Worm (Caenorhabditis elegans) whole organism, midembryonic: ENCODE results near the gene fbxc-23.

Experiments used
- T22C8.4 ChIP-seq: fragments of 200-800 bp; sonication (Bioruptor generic); IDR thresholded peaks from 2 replicates; pipeline ENCODE4 v1.3.6; 2022; ENCODE audit warnings: missing genetic modification characterization, missing compliant biosample characterization
- cog-1 ChIP-seq: sonication (generic microtip); optimal IDR thresholded peaks from 2 replicates; lab custom pipeline; 2016; ENCODE audit warnings: missing genetic modification characterization, missing compliant biosample characterization
- flt-1 ChIP-seq: fragments of 200-800 bp; sonication (Bioruptor generic); IDR thresholded peaks from 2 replicates; pipeline ENCODE4 v1.3.6; 2022; ENCODE audit warnings: missing genetic modification characterization, missing compliant biosample characterization
- klf-2 ChIP-seq: fragments of 200-800 bp; sonication (Bioruptor generic); conservative IDR thresholded peaks from 2 replicates; pipeline ENCODE4 v1.3.6; 2022; ENCODE audit warnings: missing genetic modification reagents, missing genetic modification characterization, missing compliant biosample characterization
- med-1 ChIP-seq: sonication (generic microtip); optimal IDR thresholded peaks from 2 replicates; lab custom pipeline; 2017; ENCODE audit warnings: missing genetic modification characterization, mild to moderate bottlenecking, missing compliant biosample characterization, antibody characterized with exemption, missing genetic modification reagents; ENCODE audit not compliant: insufficient read depth
- ref-1 ChIP-seq: fragments of 200-800 bp; sonication (Bioruptor generic); conservative IDR thresholded peaks from 2 replicates; pipeline ENCODE4 v1.3.6; 2022; ENCODE audit warnings: missing genetic modification reagents, missing genetic modification characterization, missing compliant biosample characterization
- tab-1 ChIP-seq: fragments of 200-800 bp; sonication (Bioruptor generic); IDR thresholded peaks from 2 replicates; pipeline ENCODE4 v1.3.6; 2022; ENCODE audit warnings: missing genetic modification characterization, missing compliant biosample characterization
- ztf-23 ChIP-seq: fragments of 200-800 bp; sonication (Bioruptor generic); IDR thresholded peaks from 2 replicates; pipeline ENCODE4 v1.3.6; 2022; ENCODE audit warnings: missing genetic modification reagents, missing genetic modification characterization, missing compliant biosample characterization
- ztf-29 ChIP-seq: fragments of 200-800 bp; sonication (Bioruptor generic); IDR thresholded peaks from 2 replicates; pipeline ENCODE4 v1.3.6; 2022; ENCODE audit warnings: missing genetic modification reagents, missing genetic modification characterization, missing compliant biosample characterization

Gene fbxc-23

ce11 chrII:13596505-13596977 lies at the start of gene fbxc-23, which contains the start of gene csc-1:
Gene fbxc-23 (minus strand): TSS chrII:13596555.
Gene csc-1 (plus strand): TSS chrII:13596955.
- TF ChIP-seq klf-2 = no peak
- no peak for TF ChIP-seq ztf-23
- no peak for TF ChIP-seq ztf-29 (GFP tag; lab: Robert Waterston, UW)
- no peak for TF ChIP-seq cog-1
- no peak for TF ChIP-seq flt-1 (GFP tag; lab: Robert Waterston, UW)
- TF ChIP-seq ref-1 = no peak
- no peak for TF ChIP-seq tab-1
- TF ChIP-seq T22C8.4 (GFP tag; lab: Robert Waterston, UW) = no peak
- no peak for TF ChIP-seq med-1

ce11 chrII:13641311-13641710 lies 45.0 kb upstream of the fbxc-23 start, which contains the start of gene fbxa-167:
Gene fbxa-167 (plus strand): TSS chrII:13641489.
- no peak for TF ChIP-seq tab-1
- TF ChIP-seq ztf-29 (GFP tag; lab: Robert Waterston, UW) = no peak
- no peak for TF ChIP-seq med-1
- TF ChIP-seq ztf-23 = no peak
- TF ChIP-seq cog-1 = no peak
- TF ChIP-seq klf-2 = no peak
- no peak for TF ChIP-seq T22C8.4 (GFP tag; lab: Robert Waterston, UW)
- TF ChIP-seq flt-1 (GFP tag; lab: Robert Waterston, UW) = no peak

ce11 chrII:13640210-13640609 lies 43.9 kb upstream of the fbxc-23 start:
- no peak for TF ChIP-seq T22C8.4 (GFP tag; lab: Robert Waterston, UW)
- no peak for TF ChIP-seq tab-1

ce11 chrII:13638576-13638975 lies 42.2 kb upstream of the fbxc-23 start:
- no peak for TF ChIP-seq T22C8.4 (GFP tag; lab: Robert Waterston, UW)
- TF ChIP-seq ztf-29 (GFP tag; lab: Robert Waterston, UW) = no peak
- TF ChIP-seq flt-1 (GFP tag; lab: Robert Waterston, UW) = no peak
- TF ChIP-seq ref-1 = no peak
- no peak for TF ChIP-seq klf-2
- TF ChIP-seq tab-1 = no peak
- TF ChIP-seq cog-1 = no peak

- TF ChIP-seq klf-2 = no peak
- no peak for TF ChIP-seq ref-1
- no peak for TF ChIP-seq T22C8.4 (GFP tag; lab: Robert Waterston, UW)
- TF ChIP-seq ztf-23 = no peak
- no peak for TF ChIP-seq cog-1
Observed at ce11 chrII:13637941-13638489, 41.7 kb upstream of the fbxc-23 start, which contains the start of gene phdh-1. Gene phdh-1 (minus strand): TSS chrII:13638480.

ce11 chrII:13637464-13637863 lies 41.1 kb upstream of the fbxc-23 start:
- TF ChIP-seq ztf-23 = no peak
- no peak for TF ChIP-seq ref-1
- TF ChIP-seq klf-2 = no peak
- no peak for TF ChIP-seq flt-1 (GFP tag; lab: Robert Waterston, UW)
- no peak for TF ChIP-seq cog-1
- no peak for TF ChIP-seq ztf-29 (GFP tag; lab: Robert Waterston, UW)
- TF ChIP-seq T22C8.4 (GFP tag; lab: Robert Waterston, UW) = no peak
- no peak for TF ChIP-seq tab-1

- TF ChIP-seq ref-1 = no peak
- no peak for TF ChIP-seq ztf-23
- no peak for TF ChIP-seq cog-1
- TF ChIP-seq ztf-29 (GFP tag; lab: Robert Waterston, UW) = no peak
- TF ChIP-seq med-1 = no peak
- no peak for TF ChIP-seq klf-2
- TF ChIP-seq tab-1 = no peak
- TF ChIP-seq flt-1 (GFP tag; lab: Robert Waterston, UW) = no peak
- no peak for TF ChIP-seq T22C8.4 (GFP tag; lab: Robert Waterston, UW)
Observed at ce11 chrII:13636596-13636995, 40.2 kb upstream of the fbxc-23 start.

- TF ChIP-seq T22C8.4 (GFP tag; lab: Robert Waterston, UW) (no peak), cog-1 (no peak), tab-1 (no peak), med-1 (no peak), ztf-23 (no peak), ztf-29 (GFP tag; lab: Robert Waterston, UW) (no peak), ref-1 (no peak), flt-1 (GFP tag; lab: Robert Waterston, UW) (no peak), klf-2 (no peak)
Observed at ce11 chrII:13632238-13632637, 35.9 kb upstream of the fbxc-23 start, which contains the start of gene tag-10. Gene tag-10 (plus strand): TSS chrII:13632584.

ce11 chrII:13630690-13631089 lies 34.3 kb upstream of the fbxc-23 start, which contains the start of the genes gst-17 and gst-18:
Gene gst-17 (minus strand): TSS chrII:13630790.
Gene gst-18 (minus strand): TSS chrII:13630887.
- TF ChIP-seq cog-1 (no peak), med-1 (no peak), T22C8.4 (GFP tag; lab: Robert Waterston, UW) (no peak), ref-1 (no peak), flt-1 (GFP tag; lab: Robert Waterston, UW) (no peak), klf-2 (no peak), ztf-29 (GFP tag; lab: Robert Waterston, UW) (no peak)

- no peak for TF ChIP-seq ztf-29 (GFP tag; lab: Robert Waterston, UW)
- no peak for TF ChIP-seq flt-1 (GFP tag; lab: Robert Waterston, UW)
- TF ChIP-seq klf-2 = no peak
- no peak for TF ChIP-seq tab-1
- TF ChIP-seq med-1 = no peak
- TF ChIP-seq ref-1 = no peak
- TF ChIP-seq ztf-23 = no peak
- TF ChIP-seq cog-1 = no peak
- TF ChIP-seq T22C8.4 (GFP tag; lab: Robert Waterston, UW) = no peak
Observed at ce11 chrII:13627001-13627400, 30.6 kb upstream of the fbxc-23 start, which contains the start of gene gst-19. Gene gst-19 (minus strand): TSS chrII:13627145.

- TF ChIP-seq ref-1 = no peak
Observed at ce11 chrII:13624330-13624729, 28.0 kb upstream of the fbxc-23 start, which contains the start of gene gst-16. Gene gst-16 (minus strand): TSS chrII:13624440.
